Fruit fly (Drosophila melanogaster): ENCODE results near the gene gdrd.

gdrd gene

DNA sequence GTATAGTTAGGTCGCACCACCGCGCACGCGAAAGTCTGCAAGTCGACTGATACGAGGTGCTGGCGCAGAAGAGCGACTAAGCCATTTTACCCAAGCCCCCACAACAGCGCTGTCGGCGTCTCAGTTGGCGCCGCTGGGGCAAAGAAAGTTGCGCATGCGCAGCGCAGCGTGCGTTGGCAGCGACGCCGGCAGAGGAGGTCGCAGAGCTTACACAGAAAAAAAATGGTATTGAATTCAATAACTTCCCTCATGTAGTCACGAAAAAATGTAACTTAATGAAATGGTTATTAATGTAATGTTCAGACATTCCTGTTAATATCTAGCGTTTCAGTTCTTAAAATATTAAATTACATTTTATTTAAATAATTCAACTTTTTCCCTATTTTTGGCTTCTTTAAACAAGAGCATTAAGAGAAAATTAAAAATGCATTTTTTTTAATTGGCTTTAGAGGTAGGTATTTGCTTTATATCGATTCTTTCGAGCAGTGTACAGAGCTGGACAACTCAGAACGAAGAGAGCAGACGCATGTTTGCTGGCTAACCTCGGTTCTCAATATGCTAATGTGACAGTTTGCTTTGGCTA is 13.0 kb upstream of the gdrd start, which contains the start of gene CG4914 (continued):
- TF ChIP-seq CG3281 (GFP tag; optimal IDR thresholded peaks at IDR 0.05) (peak; percentile 61), Dfd (GFP tag; optimal IDR thresholded peaks at IDR 0.05) (no peak), D (optimal IDR thresholded peaks at IDR 0.05) (no peak), D (GFP tag; optimal IDR thresholded peaks at IDR 0.05) (peak; percentile 83), lmd (GFP tag; IDR thresholded peaks at IDR 0.05) (peak; percentile 73), CG15696 (tag; optimal IDR thresholded peaks at IDR 0.05) (peak; percentile 58), CG5953 (GFP tag; IDR thresholded peaks at IDR 0.05) (peak; percentile 19; the same call in 1 of the 2 replicates), mld (GFP tag; IDR thresholded peaks at IDR 0.05; ENCODE audit: partially characterized antibody) (no peak), CG9817 (tag; optimal IDR thresholded peaks at IDR 0.05) (peak; percentile 34), Mes4 (GFP tag; optimal IDR thresholded peaks at IDR 0.05) (no peak), E2f1 (GFP tag; IDR thresholded peaks at IDR 0.05) (peak; percentile 67), mirr (GFP tag; optimal IDR thresholded peaks at IDR 0.05) (no peak), prd (optimal IDR thresholded peaks at IDR 0.05) (no peak), prd (GFP tag; IDR thresholded peaks at IDR 0.05) (peak; percentile 83), CG8359 (GFP tag; optimal IDR thresholded peaks at IDR 0.05; ENCODE audit: borderline replicate concordance) (peak; percentile 35), Med (GFP tag) (peak; percentile 13), Bteb2 (GFP tag; optimal IDR thresholded peaks at IDR 0.05) (peak; percentile 42), CG4820 (GFP tag; optimal IDR thresholded peaks at IDR 0.05) (peak; percentile 73), CG33557 (GFP tag; optimal IDR thresholded peaks at IDR 0.05) (peak; percentile 88), CG7963 (GFP tag; IDR thresholded peaks at IDR 0.05; ENCODE audit: partially characterized antibody) (no peak), ewg (GFP tag; optimal IDR thresholded peaks at IDR 0.05) (peak; percentile 78), shn (GFP tag; optimal IDR thresholded peaks at IDR 0.05) (no peak), gcm (GFP tag; optimal IDR thresholded peaks at IDR 0.05) (peak; percentile 76), CG18011 (GFP tag; optimal IDR thresholded peaks at IDR 0.05) (peak; percentile 13), slp2 (GFP tag; optimal IDR thresholded peaks at IDR 0.05) (no peak), Mad (GFP tag; optimal IDR thresholded peaks at IDR 0.05) (peak; percentile 17), cwo (GFP tag; optimal IDR thresholded peaks at IDR 0.05) (peak; percentile 43), cg (GFP tag; optimal IDR thresholded peaks at IDR 0.05) (no peak), BtbVII (GFP tag; optimal IDR thresholded peaks at IDR 0.05) (peak; percentile 11), CG31224 (GFP tag; IDR thresholded peaks at IDR 0.05) (peak; percentile 55), CG33213 (GFP tag; optimal IDR thresholded peaks at IDR 0.05) (no peak), caup (GFP tag; optimal IDR thresholded peaks at IDR 0.05; ENCODE audit: severe bottlenecking) (peak; percentile 31), chn (GFP tag; optimal IDR thresholded peaks at IDR 0.05) (peak; percentile 14), CG7745 (tag; optimal IDR thresholded peaks at IDR 0.05) (no peak), CG6765 (GFP tag; optimal IDR thresholded peaks at IDR 0.05) (no peak), CG12744 (GFP tag; optimal IDR thresholded peaks at IDR 0.05) (no peak), CG12155 (GFP tag; optimal IDR thresholded peaks at IDR 0.05) (peak; percentile 67), CG10543 (GFP tag; optimal IDR thresholded peaks at IDR 0.05) (no peak), fd3F (GFP tag; optimal IDR thresholded peaks at IDR 0.05) (peak; percentile 51), lab (GFP tag; optimal IDR thresholded peaks at IDR 0.05) (peak; percentile 74), Abd-B (GFP tag; optimal IDR thresholded peaks at IDR 0.05) (peak; percentile 82), otp (GFP tag; IDR thresholded peaks at IDR 0.05) (0 out of 3 replicates have a peak, but pooled peaks have one; percentile 46), ci (GFP tag; IDR thresholded peaks at IDR 0.05) (peak; percentile 82), Tbp (GFP tag; optimal IDR thresholded peaks at IDR 0.05) (no peak), croc (GFP tag; conservative IDR thresholded peaks at IDR 0.05) (peak; percentile 79), NFAT (GFP tag; IDR thresholded peaks at IDR 0.05) (no peak), sisA (GFP tag; IDR thresholded peaks at IDR 0.05) (peak; percentile 69), CG8478 (optimal IDR thresholded peaks at IDR 0.05) (no peak), Dek (tag; optimal IDR thresholded peaks at IDR 0.05) (peak; percentile 10), CG6272 (GFP tag; IDR thresholded peaks at IDR 0.05) (0 out of 2 replicates have a peak, but pooled peaks have one; percentile 34)
